Worm (Caenorhabditis elegans) whole organism, L1 larva: ENCODE measurements around the gene C53A5.17.

ENCODE experiments used
- C16A3.4 ChIP-seq: fragments of 150-350 bp; optimal IDR thresholded peaks from 2 replicates; lab custom pipeline; 2014; ENCODE audit warnings: missing biosample characterization, missing genetic modification characterization
- C34B4.2 ChIP-seq: sonication (generic microtip); optimal IDR thresholded peaks from 2 replicates; lab custom pipeline; 2017; ENCODE audit warnings: mild to moderate bottlenecking, missing genetic modification characterization, missing compliant biosample characterization
- Y116A8C.19 ChIP-seq: sonication (generic microtip); optimal IDR thresholded peaks from 2 replicates; lab custom pipeline; 2016; ENCODE audit warnings: missing compliant biosample characterization, missing genetic modification characterization, borderline replicate concordance
- aly-2 ChIP-seq: fragments of 150-350 bp; optimal IDR thresholded peaks from 2 replicates; lab custom pipeline; 2014; ENCODE audit warnings: missing biosample characterization, missing genetic modification characterization
- ama-1 ChIP-seq: fragments of 150-350 bp; optimal IDR thresholded peaks from 2 replicates; lab custom pipeline; 2014
- blmp-1 ChIP-seq: fragments of 150-350 bp; optimal IDR thresholded peaks from 2 replicates; lab custom pipeline; 2014; ENCODE audit warnings: missing biosample characterization, missing genetic modification characterization
- dpl-1 ChIP-seq, 3 experiments: fragments of 150-350 bp in 2 of 3; sonication (generic microtip) in 1 of 3; optimal IDR thresholded peaks; 2 replicates each; lab custom pipeline; 2014 to 2017; ENCODE audit warnings: missing biosample characterization in 3 of 3, missing genetic modification characterization in 3 of 3, missing genetic modification reagents in 3 of 3
- efl-1 ChIP-seq, 4 experiments: fragments of 150-350 bp; optimal IDR thresholded peaks in 3 of 4; peaks in 1 of 4; 1 replicate in 1 of 4; 2 replicates in 3 of 4; lab custom pipeline; 2014; ENCODE audit warnings: missing biosample characterization in 2 of 4, missing genetic modification characterization in 2 of 4, missing genetic modification reagents in 2 of 4
- efl-3 ChIP-seq: fragments of 200-800 bp; sonication (Bioruptor generic); optimal IDR thresholded peaks from 2 replicates; lab custom pipeline; 2018; ENCODE audit warnings: mild to moderate bottlenecking, missing genetic modification characterization, missing compliant biosample characterization
- egl-27 ChIP-seq, 2 experiments: fragments of 150-350 bp in 1 of 2; sonication (generic microtip); optimal IDR thresholded peaks; 3 replicates each; lab custom pipeline; 2017 to 2018; ENCODE audit warnings: missing biosample characterization in 2 of 2, missing genetic modification characterization in 2 of 2, missing genetic modification reagents in 2 of 2
- elt-2 ChIP-seq: sonication (generic microtip); optimal IDR thresholded peaks from 2 replicates; lab custom pipeline; 2016; ENCODE audit warnings: missing genetic modification characterization, mild to moderate bottlenecking, inconsistent platforms, missing compliant biosample characterization, missing genetic modification reagents
- elt-3 ChIP-seq, 6 experiments: fragments of 150-350 bp in 1 of 6; sonication (generic microtip); optimal IDR thresholded peaks; 2 replicates each; lab custom pipeline; 2017 to 2018; ENCODE audit warnings: missing biosample characterization in 6 of 6, missing genetic modification characterization in 6 of 6, inconsistent platforms in 1 of 6
- fkh-4 ChIP-seq: sonication (generic microtip); optimal IDR thresholded peaks from 2 replicates; lab custom pipeline; 2016; ENCODE audit warnings: missing compliant biosample characterization, missing genetic modification characterization, borderline replicate concordance
- fkh-8 ChIP-seq: sonication (generic microtip); optimal IDR thresholded peaks from 2 replicates; lab custom pipeline; 2016; ENCODE audit warnings: mild to moderate bottlenecking, missing genetic modification characterization, missing compliant biosample characterization
- hlh-17 ChIP-seq: fragments of 200-800 bp; sonication (Bioruptor generic); optimal IDR thresholded peaks from 2 replicates; lab custom pipeline; 2018; ENCODE audit warnings: missing genetic modification characterization, mild to moderate bottlenecking, missing compliant biosample characterization, moderate library complexity, borderline replicate concordance
- isw-1 ChIP-seq: fragments of 200-800 bp; sonication (Bioruptor generic); IDR thresholded peaks from 2 replicates; pipeline ENCODE4 v1.3.6; 2022; ENCODE audit warnings: missing genetic modification characterization, missing compliant biosample characterization
- lin-13 ChIP-seq: fragments of 150-350 bp; optimal IDR thresholded peaks from 2 replicates; lab custom pipeline; 2014; ENCODE audit warnings: missing biosample characterization, missing genetic modification reagents, missing genetic modification characterization
- lin-14 ChIP-seq: fragments of 200-800 bp; sonication (Bioruptor generic); optimal IDR thresholded peaks from 2 replicates; lab custom pipeline; 2018; ENCODE audit warnings: mild to moderate bottlenecking, missing genetic modification characterization, moderate library complexity, missing compliant biosample characterization
- lin-35 ChIP-seq, 2 experiments: fragments of 150-350 bp; optimal IDR thresholded peaks; 2 replicates each; lab custom pipeline; 2014; ENCODE audit warnings: missing biosample characterization in 2 of 2, missing genetic modification characterization in 2 of 2, missing genetic modification reagents in 2 of 2
- lin-39 ChIP-seq: fragments of 150-350 bp; optimal IDR thresholded peaks from 2 replicates; lab custom pipeline; 2014; ENCODE audit warnings: missing biosample characterization, missing genetic modification reagents, missing genetic modification characterization
- lsy-2 ChIP-seq, 2 experiments: fragments of 150-350 bp; optimal IDR thresholded peaks; 2 replicates each; lab custom pipeline; 2014; ENCODE audit warnings: missing biosample characterization in 2 of 2, missing genetic modification characterization in 2 of 2
- mef-2 ChIP-seq: fragments of 150-350 bp; optimal IDR thresholded peaks from 2 replicates; lab custom pipeline; 2014; ENCODE audit warnings: missing biosample characterization, missing genetic modification characterization
- mep-1 ChIP-seq: fragments of 150-350 bp; optimal IDR thresholded peaks from 2 replicates; lab custom pipeline; 2014; ENCODE audit warnings: missing biosample characterization, missing genetic modification characterization
- nhr-19 ChIP-seq: fragments of 200-800 bp; sonication (Bioruptor generic); conservative IDR thresholded peaks from 2 replicates; pipeline ENCODE4 v1.3.6; 2022; ENCODE audit warnings: missing genetic modification characterization, missing compliant biosample characterization
- nhr-20 ChIP-seq: sonication (generic microtip); optimal IDR thresholded peaks from 2 replicates; lab custom pipeline; 2016; ENCODE audit warnings: mild to moderate bottlenecking, missing genetic modification characterization, missing compliant biosample characterization
- nhr-237 ChIP-seq: fragments of 150-350 bp; optimal IDR thresholded peaks from 2 replicates; lab custom pipeline; 2014; ENCODE audit warnings: missing biosample characterization, missing genetic modification characterization
- nhr-28 ChIP-seq: fragments of 150-350 bp; optimal IDR thresholded peaks from 2 replicates; lab custom pipeline; 2014; ENCODE audit warnings: missing biosample characterization, missing genetic modification characterization
- nhr-47 ChIP-seq: sonication (generic microtip); optimal IDR thresholded peaks from 2 replicates; lab custom pipeline; 2016; ENCODE audit warnings: mild to moderate bottlenecking, missing genetic modification characterization, moderate library complexity, missing compliant biosample characterization
- nhr-71 ChIP-seq: sonication (generic microtip); optimal IDR thresholded peaks from 2 replicates; lab custom pipeline; 2016; ENCODE audit warnings: mild to moderate bottlenecking, missing genetic modification characterization, moderate library complexity, missing compliant biosample characterization
- nhr-77 ChIP-seq: fragments of 150-350 bp; optimal IDR thresholded peaks from 2 replicates; lab custom pipeline; 2014; ENCODE audit warnings: missing biosample characterization, missing genetic modification characterization
- nhr-85 ChIP-seq: sonication (generic microtip); peaks from one replicate; lab custom pipeline; 2016; ENCODE audit warnings: missing genetic modification characterization, inconsistent platforms, missing compliant biosample characterization
- pag-3 ChIP-seq: sonication (generic microtip); optimal IDR thresholded peaks from 2 replicates; lab custom pipeline; 2017; ENCODE audit warnings: missing genetic modification characterization, mild to moderate bottlenecking, missing compliant biosample characterization, antibody characterized with exemption, borderline replicate concordance; ENCODE audit not compliant: insufficient read depth
- pax-3 ChIP-seq: fragments of 200-800 bp; sonication (Bioruptor generic); optimal IDR thresholded peaks from 2 replicates; lab custom pipeline; 2018; ENCODE audit warnings: mild to moderate bottlenecking, missing genetic modification characterization, moderate library complexity, missing compliant biosample characterization
- pqm-1 ChIP-seq: sonication (generic microtip); optimal IDR thresholded peaks from 3 replicates; lab custom pipeline; 2017; ENCODE audit warnings: missing biosample characterization, missing genetic modification characterization
- rnt-1 ChIP-seq: sonication (generic microtip); optimal IDR thresholded peaks from 2 replicates; lab custom pipeline; 2016; ENCODE audit warnings: mild to moderate bottlenecking, missing genetic modification characterization, moderate library complexity, missing compliant biosample characterization
- skn-1 ChIP-seq: fragments of 150-350 bp; optimal IDR thresholded peaks from 2 replicates; lab custom pipeline; 2014; ENCODE audit warnings: missing biosample characterization, missing genetic modification characterization
- snu-23 ChIP-seq: sonication (generic microtip); optimal IDR thresholded peaks from 2 replicates; lab custom pipeline; 2016; ENCODE audit warnings: missing genetic modification characterization, missing compliant biosample characterization
- sox-4 ChIP-seq: sonication (generic microtip); optimal IDR thresholded peaks from 2 replicates; lab custom pipeline; 2016; ENCODE audit warnings: missing genetic modification characterization, missing compliant biosample characterization
- sptf-1 ChIP-seq: fragments of 150-350 bp; optimal IDR thresholded peaks from 2 replicates; lab custom pipeline; 2014; ENCODE audit warnings: missing biosample characterization, missing genetic modification characterization
- tlp-1 ChIP-seq: fragments of 150-350 bp; optimal IDR thresholded peaks from 2 replicates; lab custom pipeline; 2014; ENCODE audit warnings: missing biosample characterization, missing genetic modification characterization
- unc-86 ChIP-seq: sonication (generic microtip); optimal IDR thresholded peaks from 2 replicates; lab custom pipeline; 2016; ENCODE audit warnings: missing genetic modification characterization, missing compliant biosample characterization
- unc-98 ChIP-seq: fragments of 200-800 bp; sonication (Bioruptor generic); IDR thresholded peaks from 2 replicates; pipeline ENCODE4 v1.3.6; 2022; ENCODE audit warnings: missing genetic modification characterization, missing compliant biosample characterization
- vab-15 ChIP-seq: sonication (generic microtip); optimal IDR thresholded peaks from 2 replicates; lab custom pipeline; 2017; ENCODE audit warnings: missing genotype, mild to moderate bottlenecking, missing genetic modification characterization, missing compliant biosample characterization
- xbp-1 ChIP-seq: sonication (generic microtip); optimal IDR thresholded peaks from 2 replicates; lab custom pipeline; 2016; ENCODE audit warnings: missing genetic modification characterization, missing compliant biosample characterization
- zag-1 ChIP-seq: fragments of 150-350 bp; optimal IDR thresholded peaks from 2 replicates; lab custom pipeline; 2014; ENCODE audit warnings: missing biosample characterization, missing genetic modification characterization

The C53A5.17 gene

DNA sequence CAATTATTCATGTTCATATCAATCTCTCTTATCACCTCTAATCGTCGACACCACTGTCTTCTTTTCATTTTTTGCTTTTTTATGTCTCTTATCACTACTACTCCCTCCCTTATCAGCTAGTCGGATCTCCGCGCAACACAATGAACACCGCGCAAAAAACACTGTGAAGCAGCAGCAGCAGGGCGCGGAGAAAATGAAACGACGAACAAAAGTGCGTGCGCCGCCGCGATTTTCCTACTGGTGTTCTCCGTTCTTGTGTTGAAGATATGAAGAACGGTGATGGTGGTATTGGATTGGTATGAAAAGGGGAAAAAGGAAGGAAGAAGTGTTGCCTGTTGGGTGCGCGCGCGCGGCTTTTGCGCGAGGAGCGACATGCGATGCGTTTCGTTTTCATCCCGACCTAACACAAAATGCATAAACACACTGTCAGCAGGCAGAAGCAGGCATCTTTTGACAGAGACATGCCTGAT, 15.1 kb downstream of the C53A5.17 start (continued):
- TF ChIP-seq pax-3 (no peak), nhr-85 (tag; lab: Kevin White, UChicago) (peak; percentile 71), blmp-1 (tag; lab: Kevin White, UChicago) (peak; percentile 75), egl-27 (tag; optimal IDR thresholded peaks at IDR 0.05; lab: Kevin White, UChicago) (no peak)

DNA sequence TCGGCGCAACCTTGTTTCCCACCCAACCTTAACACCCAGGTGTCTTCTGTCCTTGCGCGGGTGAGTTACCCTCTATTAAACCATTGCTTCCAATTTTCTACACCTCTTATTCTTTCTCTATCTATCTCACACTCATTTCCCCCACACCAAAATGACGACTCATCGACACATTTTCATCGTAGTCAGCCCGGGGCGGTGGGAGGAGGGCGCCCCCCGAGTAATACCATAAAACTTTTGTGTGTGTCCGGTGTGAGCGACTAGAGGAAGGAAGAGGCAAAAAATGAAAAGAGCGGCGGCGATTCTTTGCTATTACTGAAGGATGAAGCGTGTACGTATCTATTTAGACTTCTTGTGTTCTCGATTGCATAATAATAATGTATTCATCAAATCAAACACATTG, 16.1 kb downstream of the C53A5.17 start:
- no peak for TF ChIP-seq Y116A8C.19
- TF ChIP-seq C16A3.4 (tag; lab: Kevin White, UChicago), result no peak
- TF ChIP-seq nhr-28 (tag; lab: Kevin White, UChicago), result no peak
- TF ChIP-seq elt-2 (tag; lab: Kevin White, UChicago), result peak; percentile 17
- TF ChIP-seq mef-2 (tag; lab: Kevin White, UChicago), result no peak
- TF ChIP-seq lin-14 (GFP tag; lab: Kevin White, UChicago), result peak; percentile 62
- no peak for TF ChIP-seq dpl-1 (GFP tag; optimal IDR thresholded peaks at IDR 0.05; lab: Kevin White, UChicago)
- TF ChIP-seq zag-1 (tag; lab: Kevin White, UChicago), result no peak
- TF ChIP-seq lin-39 (tag; lab: Kevin White, UChicago), result no peak
- no peak for TF ChIP-seq fkh-4
- no peak for TF ChIP-seq ama-1 (lab: Kevin White, UChicago)
- no peak for TF ChIP-seq skn-1 (tag; lab: Kevin White, UChicago)
- peak; percentile 6 for TF ChIP-seq pax-3
- no peak for TF ChIP-seq mep-1 (tag; lab: Kevin White, UChicago)
- no peak for TF ChIP-seq nhr-19 (GFP tag; lab: Robert Waterston, UW)
- no peak for TF ChIP-seq nhr-85 (tag; lab: Kevin White, UChicago)
- no peak for TF ChIP-seq unc-86 (tag; lab: Kevin White, UChicago)
- TF ChIP-seq rnt-1 (tag; lab: Kevin White, UChicago), result peak; percentile 20
- peak; percentile 1 for TF ChIP-seq nhr-71 (tag; lab: Kevin White, UChicago)
- no peak for TF ChIP-seq C34B4.2 (tag; lab: Kevin White, UChicago)
- TF ChIP-seq vab-15, result no peak
- TF ChIP-seq efl-1 (optimal IDR thresholded peaks at IDR 0.05; lab: Kevin White, UChicago), result no peak
- peak in 1 of 2 experiments; percentile 74 for TF ChIP-seq efl-1 (GFP tag; optimal IDR thresholded peaks at IDR 0.05 in 1 of 2; lab: Kevin White, UChicago)
- no peak for TF ChIP-seq snu-23
- TF ChIP-seq, all 84 proteins: peak for 6

- TF ChIP-seq isw-1, result no peak
- TF ChIP-seq elt-2 (tag; lab: Kevin White, UChicago), result peak; percentile 19
- peak; percentile 10 for TF ChIP-seq lin-14 (GFP tag; lab: Kevin White, UChicago)
- TF ChIP-seq, all 84 proteins: peak for 2
Observed at ce11 chrV:14504120-14504519, 16.8 kb downstream of the C53A5.17 start.

DNA sequence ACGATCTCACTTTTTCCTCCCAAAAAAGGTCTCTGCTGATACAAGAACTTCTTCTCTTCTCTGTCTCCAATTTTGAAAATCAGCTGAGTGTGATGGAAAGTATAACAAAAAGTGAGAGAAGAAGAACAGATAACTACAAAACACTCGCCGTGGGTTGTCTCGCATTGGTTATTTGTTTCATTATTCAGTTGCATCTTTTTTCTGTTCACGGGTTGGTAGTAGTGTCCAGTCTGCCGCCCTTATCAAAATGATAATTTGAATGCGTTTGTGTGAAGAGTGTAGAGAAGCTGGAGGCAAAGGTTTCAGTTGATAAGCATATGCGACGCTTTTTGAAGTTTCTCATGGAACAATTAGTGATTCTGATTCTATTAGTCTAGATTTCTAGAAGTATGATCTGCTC, 17.8 kb downstream of the C53A5.17 start:
- TF ChIP-seq nhr-77 (tag; lab: Kevin White, UChicago), result no peak
- no peak for TF ChIP-seq zag-1 (tag; lab: Kevin White, UChicago)
- peak; percentile 47 for TF ChIP-seq nhr-85 (tag; lab: Kevin White, UChicago)
- TF ChIP-seq lsy-2 (tag; optimal IDR thresholded peaks at IDR 0.05; lab: Kevin White, UChicago), result peak in 1 of 2 experiments; percentile 17
- no peak for TF ChIP-seq unc-98
- TF ChIP-seq nhr-19 (GFP tag; lab: Robert Waterston, UW), result no peak
- peak; percentile 15 for TF ChIP-seq pqm-1 (tag; lab: Kevin White, UChicago)
- peak; percentile 54 for TF ChIP-seq lin-14 (GFP tag; lab: Kevin White, UChicago)
- TF ChIP-seq C16A3.4 (tag; lab: Kevin White, UChicago), result no peak
- TF ChIP-seq sptf-1 (tag; lab: Kevin White, UChicago), result no peak
- TF ChIP-seq fkh-8, result no peak
- TF ChIP-seq vab-15, result no peak
- no peak for TF ChIP-seq xbp-1 (tag; lab: Kevin White, UChicago)
- no peak for TF ChIP-seq isw-1
- TF ChIP-seq elt-3 (tag; optimal IDR thresholded peaks at IDR 0.05; lab: Kevin White, UChicago), result peak in 1 of 6 experiments; percentile 42
- TF ChIP-seq C34B4.2 (tag; lab: Kevin White, UChicago), result no peak
- peak in 1 of 2 experiments; percentile 51 for TF ChIP-seq lin-35 (GFP tag; optimal IDR thresholded peaks at IDR 0.05; lab: Kevin White, UChicago)
- no peak for TF ChIP-seq hlh-17 (GFP tag; lab: Kevin White, UChicago)
- TF ChIP-seq Y116A8C.19, result no peak
- no peak for TF ChIP-seq unc-86 (tag; lab: Kevin White, UChicago)
- TF ChIP-seq lin-13, result no peak
- TF ChIP-seq efl-3, result no peak
- TF ChIP-seq pag-3 (tag; lab: Kevin White, UChicago), result no peak
- no peak for TF ChIP-seq sox-4
- TF ChIP-seq nhr-20 (tag; lab: Kevin White, UChicago), result peak; percentile 9
- no peak for TF ChIP-seq tlp-1 (tag; lab: Kevin White, UChicago)
- TF ChIP-seq efl-1 (optimal IDR thresholded peaks at IDR 0.05; lab: Kevin White, UChicago), result no peak
- TF ChIP-seq efl-1 (GFP tag; optimal IDR thresholded peaks at IDR 0.05 in 1 of 2; lab: Kevin White, UChicago), result no peak
- TF ChIP-seq aly-2 (tag; lab: Kevin White, UChicago), result no peak
- no peak for TF ChIP-seq nhr-237 (tag; lab: Kevin White, UChicago)
- TF ChIP-seq nhr-47, result no peak
